Worm (Caenorhabditis elegans): ENCODE data around the gene ZC190.2.

The ZC190.2 gene

DNA sequence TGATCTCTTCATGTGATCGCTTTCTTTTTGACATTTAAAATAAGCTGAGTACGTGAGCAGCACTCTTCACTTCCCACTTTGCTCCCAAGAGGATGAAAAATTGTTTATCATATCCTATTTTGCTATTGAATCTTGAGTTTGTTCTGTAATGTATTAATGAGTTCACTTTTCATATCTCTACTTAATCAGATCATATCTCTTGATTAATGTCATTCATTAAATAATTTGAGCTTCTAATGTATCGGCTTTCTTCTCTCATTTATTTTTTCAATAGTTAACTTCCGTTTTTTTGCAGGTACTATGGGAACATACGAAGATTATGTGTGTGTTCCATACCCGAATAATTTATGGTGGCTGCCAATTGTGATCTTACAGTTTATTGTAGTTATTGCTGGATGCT lies at the start of gene ZC190.2:
Gene ZC190.2 (plus strand): TSS at position 301 of the 400 bp plus-strand sequence.
- TF ChIP-seq ceh-13 (GFP tag; optimal IDR thresholded peaks at IDR 0.05) (no peak), F13C5.2 (tag; optimal IDR thresholded peaks at IDR 0.05) (no peak), sea-1 (GFP tag; conservative IDR thresholded peaks at IDR 0.05) (no peak), tbx-11 (GFP tag; IDR thresholded peaks at IDR 0.05) (no peak), ets-7 (tag; optimal IDR thresholded peaks at IDR 0.05) (no peak)

DNA sequence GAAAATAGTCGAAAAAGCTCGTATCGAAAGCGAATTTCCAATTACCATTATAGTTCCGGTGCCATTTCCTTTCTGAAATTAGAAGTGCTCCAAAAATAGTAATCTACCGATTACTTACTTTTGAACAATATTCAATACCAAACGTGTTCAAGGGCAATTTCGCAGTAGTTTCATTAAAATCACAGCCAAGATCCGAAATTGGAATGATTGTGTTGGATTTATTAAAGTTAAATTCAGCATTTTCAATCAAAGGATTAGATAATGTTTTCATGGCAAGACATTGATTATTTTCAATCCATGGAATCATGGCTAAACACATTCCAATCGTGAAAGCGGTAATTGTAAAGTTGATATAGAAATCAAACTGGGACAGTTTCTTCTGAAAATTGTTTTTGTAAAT lies 48.4 kb upstream of the ZC190.2 start:
- TF ChIP-seq ets-7 (tag; optimal IDR thresholded peaks at IDR 0.05) (no peak), ama-1 (optimal IDR thresholded peaks at IDR 0.05) (no peak), B0310.2 (tag; optimal IDR thresholded peaks at IDR 0.05) (no peak), F13C5.2 (tag; optimal IDR thresholded peaks at IDR 0.05) (no peak), flt-1 (GFP tag; IDR thresholded peaks at IDR 0.05) (no peak), hnd-1 (tag; optimal IDR thresholded peaks at IDR 0.05) (no peak), hmbx-1 (tag; optimal IDR thresholded peaks at IDR 0.05) (no peak), ceh-36 (tag; optimal IDR thresholded peaks at IDR 0.05) (no peak), aly-1 (tag; optimal IDR thresholded peaks at IDR 0.05) (no peak), tbx-37 (GFP tag; conservative IDR thresholded peaks at IDR 0.05) (no peak), tbx-11 (GFP tag; IDR thresholded peaks at IDR 0.05) (no peak), sea-1 (GFP tag; conservative IDR thresholded peaks at IDR 0.05) (no peak), hmg-4 (GFP tag; optimal IDR thresholded peaks at IDR 0.05) (no peak), ceh-13 (GFP tag; optimal IDR thresholded peaks at IDR 0.05) (no peak), pes-1 (GFP tag; IDR thresholded peaks at IDR 0.05) (no peak), tra-4 (tag; optimal IDR thresholded peaks at IDR 0.05) (no peak), scrt-1 (GFP tag; IDR thresholded peaks at IDR 0.05) (no peak)

DNA sequence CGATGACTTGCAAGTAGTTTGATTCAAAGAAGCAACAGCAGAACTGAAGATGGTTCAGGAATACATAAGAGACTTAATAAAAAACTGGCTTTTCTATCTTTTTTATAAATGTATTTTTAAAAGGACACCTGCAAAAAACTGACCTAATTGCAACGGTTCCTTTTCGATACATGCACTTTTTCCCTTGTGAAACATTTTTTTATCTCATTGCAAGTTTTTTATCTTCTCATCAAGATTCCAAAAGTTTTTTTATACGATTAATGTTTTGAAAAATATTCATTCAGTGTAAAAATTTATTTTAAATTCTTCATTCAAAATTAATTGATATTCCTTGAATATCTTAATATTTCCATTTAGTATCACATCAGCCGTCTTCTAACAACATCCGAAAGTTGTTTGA lies 45.6 kb upstream of the ZC190.2 start, which contains the start of gene oac-29:
Gene oac-29 (minus strand): TSS at position 101 of the 400 bp plus-strand sequence.
- no peak for TF ChIP-seq tbx-11 (GFP tag; IDR thresholded peaks at IDR 0.05)
- no peak for TF ChIP-seq flt-1 (GFP tag; IDR thresholded peaks at IDR 0.05)
- TF ChIP-seq hmbx-1 (tag; optimal IDR thresholded peaks at IDR 0.05), result no peak
- TF ChIP-seq F13C5.2 (tag; optimal IDR thresholded peaks at IDR 0.05), result no peak
- no peak for TF ChIP-seq hmg-4 (GFP tag; optimal IDR thresholded peaks at IDR 0.05)

DNA sequence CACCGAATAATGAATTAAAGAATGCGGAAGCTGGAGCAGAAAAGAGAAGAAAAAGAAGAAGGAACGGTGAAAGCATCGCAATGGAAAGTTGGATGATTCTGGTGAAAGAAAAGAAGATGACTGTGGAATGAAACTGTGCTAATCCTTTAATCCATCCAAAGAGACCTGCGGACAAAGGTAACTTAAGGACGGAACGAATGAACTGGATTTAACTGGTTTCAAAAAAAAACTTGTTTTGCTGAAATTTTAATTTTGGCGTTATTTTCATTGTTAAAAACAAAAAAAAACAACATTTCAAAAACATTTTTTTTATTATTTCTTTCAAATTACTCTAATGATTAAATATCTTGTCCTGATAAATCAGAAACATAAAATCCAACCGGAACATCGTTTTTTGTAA lies 44.2 kb upstream of the ZC190.2 start, which contains the start of gene grl-12:
Gene grl-12 (minus strand): TSS at position 101 of the 400 bp plus-strand sequence.
- TF ChIP-seq pes-1 (GFP tag; IDR thresholded peaks at IDR 0.05), result no peak
- TF ChIP-seq flt-1 (GFP tag; IDR thresholded peaks at IDR 0.05), result no peak
- TF ChIP-seq tbx-11 (GFP tag; IDR thresholded peaks at IDR 0.05), result no peak
- no peak for TF ChIP-seq hmbx-1 (tag; optimal IDR thresholded peaks at IDR 0.05)
- no peak for TF ChIP-seq tbx-37 (GFP tag; conservative IDR thresholded peaks at IDR 0.05)
- no peak for TF ChIP-seq ets-7 (tag; optimal IDR thresholded peaks at IDR 0.05)

DNA sequence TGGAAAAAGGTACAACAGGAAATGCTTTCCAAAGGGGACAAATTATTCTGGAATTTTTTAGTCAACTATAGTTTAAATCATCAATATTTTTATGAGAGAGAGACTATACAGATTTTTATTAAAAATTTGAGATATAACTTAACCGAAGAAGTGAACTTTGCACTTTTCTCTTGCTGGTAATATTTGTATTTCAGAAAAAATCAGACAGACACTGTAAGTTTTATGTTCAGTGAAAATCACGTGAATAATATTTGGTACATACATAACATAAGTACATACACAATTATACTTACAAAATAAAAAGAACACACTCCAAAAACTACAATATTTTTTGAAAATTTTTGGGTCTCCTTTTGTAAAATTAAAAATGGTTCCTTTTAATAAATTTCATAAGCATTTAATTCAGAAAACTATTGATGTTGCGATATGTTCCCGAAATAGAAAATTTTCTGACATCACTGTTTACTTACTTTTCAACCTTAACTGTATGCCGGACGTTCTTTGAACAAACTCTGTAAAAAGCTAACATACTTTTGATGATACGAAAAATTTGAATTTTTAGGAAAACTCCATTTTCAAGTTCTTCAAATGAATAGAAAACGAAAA lies 43.4 kb upstream of the ZC190.2 start, which contains the start of the genes F28A12.10 and acd-4:
Gene F28A12.10 (minus strand): TSS at position 101 of the 606 bp plus-strand sequence.
Gene acd-4 (plus strand): TSS at position 556 of the 606 bp plus-strand sequence.
- no peak for TF ChIP-seq ama-1 (optimal IDR thresholded peaks at IDR 0.05)
- no peak for TF ChIP-seq hnd-1 (tag; optimal IDR thresholded peaks at IDR 0.05)
- TF ChIP-seq aly-1 (tag; optimal IDR thresholded peaks at IDR 0.05), result no peak
- no peak for TF ChIP-seq hmbx-1 (tag; optimal IDR thresholded peaks at IDR 0.05)
- TF ChIP-seq flt-1 (GFP tag; IDR thresholded peaks at IDR 0.05), result no peak
- TF ChIP-seq ceh-13 (GFP tag; optimal IDR thresholded peaks at IDR 0.05), result no peak
- no peak for TF ChIP-seq tbx-37 (GFP tag; conservative IDR thresholded peaks at IDR 0.05)
- no peak for TF ChIP-seq tbx-11 (GFP tag; IDR thresholded peaks at IDR 0.05)
- no peak for TF ChIP-seq ets-7 (tag; optimal IDR thresholded peaks at IDR 0.05)
- no peak for TF ChIP-seq pes-1 (GFP tag; IDR thresholded peaks at IDR 0.05)
- no peak for TF ChIP-seq scrt-1 (GFP tag; IDR thresholded peaks at IDR 0.05)
- TF ChIP-seq tra-4 (tag; optimal IDR thresholded peaks at IDR 0.05), result no peak
- TF ChIP-seq sea-1 (GFP tag; conservative IDR thresholded peaks at IDR 0.05), result no peak
- TF ChIP-seq ceh-36 (tag; optimal IDR thresholded peaks at IDR 0.05), result no peak

DNA sequence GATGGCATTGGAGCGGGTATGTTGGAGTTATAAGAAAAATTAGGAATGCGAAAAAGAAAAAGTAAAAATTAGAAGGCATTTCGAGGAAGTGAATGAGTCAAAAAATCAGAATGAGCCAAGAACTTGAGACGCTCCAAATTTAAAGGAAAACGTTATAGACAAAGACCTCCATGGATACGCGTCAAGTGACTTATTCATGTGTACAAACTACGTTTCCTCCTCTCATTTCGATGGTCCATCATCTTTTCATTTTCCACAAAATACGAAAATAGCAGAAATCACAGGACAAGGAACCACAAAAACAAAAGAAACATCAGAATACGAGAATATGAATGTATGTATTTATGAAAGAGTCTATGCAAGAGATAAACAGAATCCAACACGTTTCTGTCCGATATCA lies 39.9 kb upstream of the ZC190.2 start, which contains the start of gene F28A12.3:
Gene F28A12.3 (minus strand): TSS at position 101 of the 400 bp plus-strand sequence.
- no peak for TF ChIP-seq ama-1 (optimal IDR thresholded peaks at IDR 0.05)
- TF ChIP-seq scrt-1 (GFP tag; IDR thresholded peaks at IDR 0.05), result no peak
- TF ChIP-seq tbx-11 (GFP tag; IDR thresholded peaks at IDR 0.05), result no peak
- TF ChIP-seq sea-1 (GFP tag; conservative IDR thresholded peaks at IDR 0.05), result no peak
- TF ChIP-seq B0310.2 (tag; optimal IDR thresholded peaks at IDR 0.05), result no peak
- no peak for TF ChIP-seq pes-1 (GFP tag; IDR thresholded peaks at IDR 0.05)
- TF ChIP-seq F13C5.2 (tag; optimal IDR thresholded peaks at IDR 0.05), result no peak
- no peak for TF ChIP-seq ceh-13 (GFP tag; optimal IDR thresholded peaks at IDR 0.05)
- TF ChIP-seq flt-1 (GFP tag; IDR thresholded peaks at IDR 0.05), result no peak
- no peak for TF ChIP-seq hmbx-1 (tag; optimal IDR thresholded peaks at IDR 0.05)
- no peak for TF ChIP-seq ets-7 (tag; optimal IDR thresholded peaks at IDR 0.05)
- no peak for TF ChIP-seq hnd-1 (tag; optimal IDR thresholded peaks at IDR 0.05)

DNA sequence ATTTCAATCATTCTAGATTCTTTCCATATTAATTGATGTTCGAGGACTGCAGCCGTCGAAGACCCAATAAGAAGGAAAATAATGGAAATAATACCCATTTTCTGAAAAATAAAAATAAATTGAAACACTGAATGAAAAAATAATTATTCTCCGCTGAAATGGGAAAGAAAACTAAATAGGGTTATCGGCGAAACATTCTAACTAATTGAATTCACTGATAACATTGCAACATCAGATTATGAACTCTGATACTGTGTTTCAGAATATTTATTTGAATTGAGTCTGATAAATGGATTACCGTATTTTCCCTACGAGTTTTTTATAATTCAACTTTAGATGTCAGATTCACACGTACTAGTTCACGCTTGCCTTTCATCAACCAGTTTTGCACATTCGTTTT lies 38.1 kb upstream of the ZC190.2 start, which contains the start of gene asp-13:
Gene asp-13 (minus strand): TSS at position 101 of the 400 bp plus-strand sequence.
- TF ChIP-seq tra-4 (tag; optimal IDR thresholded peaks at IDR 0.05) (no peak), pes-1 (GFP tag; IDR thresholded peaks at IDR 0.05) (no peak), ceh-13 (GFP tag; optimal IDR thresholded peaks at IDR 0.05) (no peak), hmg-4 (GFP tag; optimal IDR thresholded peaks at IDR 0.05) (no peak), ama-1 (optimal IDR thresholded peaks at IDR 0.05) (no peak), tbx-37 (GFP tag; conservative IDR thresholded peaks at IDR 0.05) (no peak)

DNA sequence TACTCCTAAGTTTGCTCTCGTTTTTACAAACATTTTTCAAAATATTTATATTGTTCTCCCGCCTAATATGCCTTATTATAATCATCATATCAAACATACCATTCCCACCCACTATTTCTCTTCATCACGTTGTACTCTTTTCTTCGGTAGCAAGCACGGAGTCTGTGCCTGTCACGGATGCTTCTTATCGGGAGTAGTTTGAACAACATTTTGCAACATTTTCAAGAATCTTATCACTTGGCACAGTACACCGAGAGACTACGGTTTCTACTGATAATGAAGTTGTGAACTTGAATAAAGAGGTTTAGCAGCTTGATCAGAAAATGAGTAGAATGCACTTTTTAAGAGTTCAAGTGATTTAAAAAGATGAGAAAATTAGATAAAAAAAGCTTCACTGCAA lies 32.9 kb upstream of the ZC190.2 start:
- no peak for TF ChIP-seq hmg-4 (GFP tag; optimal IDR thresholded peaks at IDR 0.05)
- no peak for TF ChIP-seq sea-1 (GFP tag; conservative IDR thresholded peaks at IDR 0.05)
- TF ChIP-seq tbx-37 (GFP tag; conservative IDR thresholded peaks at IDR 0.05), result no peak
- no peak for TF ChIP-seq F13C5.2 (tag; optimal IDR thresholded peaks at IDR 0.05)
- TF ChIP-seq hmbx-1 (tag; optimal IDR thresholded peaks at IDR 0.05), result no peak
- TF ChIP-seq aly-1 (tag; optimal IDR thresholded peaks at IDR 0.05), result no peak
- no peak for TF ChIP-seq ceh-36 (tag; optimal IDR thresholded peaks at IDR 0.05)
- no peak for TF ChIP-seq hnd-1 (tag; optimal IDR thresholded peaks at IDR 0.05)
- TF ChIP-seq flt-1 (GFP tag; IDR thresholded peaks at IDR 0.05), result no peak
- TF ChIP-seq pes-1 (GFP tag; IDR thresholded peaks at IDR 0.05), result no peak
- no peak for TF ChIP-seq scrt-1 (GFP tag; IDR thresholded peaks at IDR 0.05)
- TF ChIP-seq ama-1 (optimal IDR thresholded peaks at IDR 0.05), result no peak
- no peak for TF ChIP-seq ceh-13 (GFP tag; optimal IDR thresholded peaks at IDR 0.05)
- no peak for TF ChIP-seq B0310.2 (tag; optimal IDR thresholded peaks at IDR 0.05)

Measured in whole organism, early embryonic.